Fruit fly (Drosophila melanogaster) whole organism, prepupa: ENCODE measurements around the gene Acat2.

Source experiments
- CG11294 ChIP-seq: fragments of 200-800 bp; sonication (Bioruptor generic); IDR thresholded peaks from 2 replicates; pipeline ENCODE4 v1.3.6; 2022; ENCODE audit warnings: missing biosample characterization, missing genetic modification characterization
- CG32006 ChIP-seq: fragments of 200-800 bp; sonication (Bioruptor generic); optimal IDR thresholded peaks from 3 replicates; lab custom pipeline; 2017; ENCODE audit warnings: missing biosample characterization, mild to moderate bottlenecking, missing genetic modification characterization
- CG4318 ChIP-seq: fragments of 200-800 bp; sonication (Bioruptor generic); optimal IDR thresholded peaks from 3 replicates; lab custom pipeline; 2017; ENCODE audit warnings: missing biosample characterization, mild to moderate bottlenecking, missing genetic modification characterization
- Sox14 ChIP-seq: fragments of 200-800 bp; sonication (Bioruptor generic); optimal IDR thresholded peaks from 3 replicates; lab custom pipeline; 2016; ENCODE audit warnings: missing biosample characterization, missing genetic modification characterization

DNA sequence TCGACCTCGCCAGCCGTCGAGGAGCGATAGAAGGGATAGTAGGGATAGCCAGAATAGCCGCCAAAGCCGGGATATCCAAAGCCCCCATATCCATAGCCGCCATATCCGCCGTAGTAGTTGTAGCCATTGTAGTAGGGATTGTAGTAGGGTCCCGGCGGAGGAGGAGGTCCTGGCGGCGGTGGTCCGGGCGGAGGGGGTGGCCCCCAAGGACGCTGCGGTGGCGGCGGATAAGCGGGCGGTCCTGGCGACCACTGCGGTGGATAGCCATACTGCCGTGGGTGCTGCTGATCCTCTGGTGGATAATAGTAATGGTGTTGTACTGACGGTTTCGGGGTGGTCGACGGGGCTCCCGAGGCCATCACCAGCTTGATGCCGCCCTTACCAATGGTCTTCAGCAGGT lies 19.4 kb downstream of the Acat2 start:
- no peak for TF ChIP-seq CG11294 (GFP tag; lab: Robert Waterston, UW)
- TF ChIP-seq CG32006 (GFP tag; lab: Kevin White, UChicago), result no peak
- no peak for TF ChIP-seq CG4318 (GFP tag; lab: Kevin White, UChicago)
- no peak for TF ChIP-seq Sox14
